Fruit fly (Drosophila melanogaster): ENCODE measurements around the gene Rab9.

DNA sequence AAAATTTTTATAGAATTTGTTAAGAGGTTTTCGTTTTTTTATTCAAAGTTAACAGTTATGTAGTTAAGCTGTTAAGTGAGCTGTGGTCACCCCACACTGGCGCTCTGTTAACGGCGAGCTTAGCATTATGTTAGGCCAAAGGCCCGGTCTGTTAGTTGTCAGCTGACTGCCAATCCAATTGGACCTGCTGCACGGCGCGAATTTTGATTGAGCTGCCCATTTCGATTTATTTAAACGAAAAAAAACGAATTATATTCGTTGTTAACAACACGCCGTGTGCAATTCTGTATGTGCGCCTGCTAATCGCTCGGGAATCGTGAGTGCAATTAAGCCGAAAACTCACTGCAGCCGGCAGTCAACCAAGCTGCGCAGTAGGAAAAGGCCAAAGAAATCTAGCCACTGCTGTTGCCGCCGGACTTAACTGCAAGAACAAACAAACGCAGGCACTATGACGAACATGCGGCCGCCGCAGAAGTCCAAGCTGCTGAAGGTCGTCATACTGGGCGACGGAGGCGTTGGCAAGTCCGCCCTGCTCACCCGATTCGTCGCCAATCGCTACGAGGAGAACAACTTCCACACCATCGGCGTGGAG lies at the start of gene Rab9:
- TF ChIP-seq CG14655 (GFP tag; optimal IDR thresholded peaks at IDR 0.05), result no peak
- no peak for TF ChIP-seq CG8301 (tag; optimal IDR thresholded peaks at IDR 0.05)
- TF ChIP-seq D1 (tag; optimal IDR thresholded peaks at IDR 0.05), result no peak
- no peak for TF ChIP-seq fd96Ca (GFP tag; IDR thresholded peaks at IDR 0.05)
- TF ChIP-seq CG32121 (GFP tag; IDR thresholded peaks at IDR 0.05), result no peak
- TF ChIP-seq CG34367 (tag; optimal IDR thresholded peaks at IDR 0.05), result no peak
- TF ChIP-seq Pif1A (GFP tag; optimal IDR thresholded peaks at IDR 0.05), result no peak
- TF ChIP-seq CG10348 (GFP tag; IDR thresholded peaks at IDR 0.05), result no peak

Measured in whole organism, pupa.